Fruit fly (Drosophila melanogaster) whole organism, pupa: Measurements from ENCODE around the gene CG46280.
A peak's percentile ranks its signal among the peaks of the same experiment; 100 is the strongest.

Experiments
- CG13204 ChIP-seq: fragments of 200-800 bp; sonication (Bioruptor generic); optimal IDR thresholded peaks from 2 replicates; lab custom pipeline; 2018; ENCODE audit warnings: missing biosample characterization, mild to moderate bottlenecking, missing genetic modification characterization, moderate library complexity
- CG15710 ChIP-seq: fragments of 200-800 bp; sonication (Bioruptor generic); optimal IDR thresholded peaks from 2 replicates; lab custom pipeline; 2018; ENCODE audit warnings: missing biosample characterization, mild to moderate bottlenecking, missing genetic modification characterization, moderate library complexity
- CG8159 ChIP-seq: fragments of 200-800 bp; sonication (Bioruptor generic); optimal IDR thresholded peaks from 3 replicates; lab custom pipeline; 2018; ENCODE audit warnings: missing biosample characterization, mild to moderate bottlenecking, missing genetic modification characterization, moderate library complexity
- CG8301 ChIP-seq: fragments of 200-800 bp; sonication (Bioruptor generic); optimal IDR thresholded peaks from 2 replicates; lab custom pipeline; 2018; ENCODE audit warnings: missing biosample characterization, mild to moderate bottlenecking, missing genetic modification characterization
- CG9948 ChIP-seq: fragments of 200-800 bp; sonication (Bioruptor generic); optimal IDR thresholded peaks from 2 replicates; lab custom pipeline; 2018; ENCODE audit warnings: missing biosample characterization, mild to moderate bottlenecking, missing genetic modification characterization, moderate library complexity
- Ets98B ChIP-seq: fragments of 200-800 bp; sonication (Bioruptor generic); IDR thresholded peaks from 2 replicates; pipeline ENCODE4 v1.3.6; 2022; ENCODE audit warnings: missing biosample characterization, missing genetic modification characterization
- Pif1A ChIP-seq: fragments of 200-800 bp; sonication (Bioruptor generic); optimal IDR thresholded peaks from 3 replicates; lab custom pipeline; 2016; ENCODE audit warnings: missing biosample characterization, missing genetic modification characterization
- Pif1B ChIP-seq: fragments of 200-800 bp; sonication (Bioruptor generic); optimal IDR thresholded peaks from 3 replicates; lab custom pipeline; 2016; ENCODE audit warnings: missing biosample characterization, missing genetic modification characterization
- Snoo ChIP-seq: fragments of 200-800 bp; sonication (Bioruptor generic); optimal IDR thresholded peaks from 3 replicates; lab custom pipeline; 2017; ENCODE audit warnings: missing biosample characterization, mild to moderate bottlenecking, missing genetic modification characterization, inconsistent platforms
- fd96Ca ChIP-seq: fragments of 200-800 bp; sonication (Bioruptor generic); IDR thresholded peaks from 3 replicates; pipeline ENCODE4 v1.3.6; 2022; ENCODE audit warnings: missing biosample characterization, missing genetic modification characterization
- rn ChIP-seq: fragments of 200-800 bp; sonication (Bioruptor generic); IDR thresholded peaks from 2 replicates; pipeline ENCODE4 v1.3.6; 2022; ENCODE audit warnings: missing biosample characterization, missing genetic modification characterization

DNA sequence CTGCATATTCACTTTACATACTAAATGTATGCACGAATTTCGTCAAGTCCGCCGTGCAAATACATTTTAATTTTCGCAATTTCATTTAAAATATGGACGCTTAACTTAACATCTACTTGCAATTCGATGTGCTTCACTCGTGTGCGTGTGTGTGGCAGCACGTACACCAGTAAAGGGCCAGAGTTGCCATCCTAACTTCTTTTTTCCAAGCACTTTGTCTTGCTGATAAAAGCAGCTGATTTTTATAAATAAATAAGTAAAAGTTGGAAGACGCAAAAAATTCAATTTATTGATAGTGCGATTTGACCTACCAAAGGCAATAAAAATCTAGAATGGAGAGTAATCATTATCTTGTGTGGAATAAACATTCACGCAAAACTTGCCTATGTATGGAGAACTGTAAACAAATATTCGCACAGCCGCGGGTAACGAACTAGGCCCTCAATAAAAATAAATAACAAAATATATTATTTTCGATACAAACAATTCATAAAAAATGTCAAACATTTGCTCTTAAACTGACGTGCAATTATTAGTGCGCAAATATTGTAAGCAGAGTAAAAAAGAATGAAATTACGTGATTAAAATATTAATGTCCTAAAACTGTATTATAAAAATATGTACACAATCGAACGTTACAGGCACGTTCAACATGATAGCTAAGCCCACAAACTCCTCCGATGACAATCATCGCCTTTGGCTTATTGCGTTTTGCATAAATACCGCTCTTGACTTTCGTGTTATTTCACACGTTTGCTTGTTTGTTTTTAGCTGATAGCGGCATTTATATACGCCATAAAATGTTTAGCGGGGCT is 48.1 kb downstream of the CG46280 start:
- TF ChIP-seq CG8301 (tag; lab: Kevin White, UChicago), result peak; percentile 69
- TF ChIP-seq Snoo (tag; lab: Kevin White, UChicago), result peak; percentile 51
- TF ChIP-seq CG15710 (tag; lab: Kevin White, UChicago), result peak; percentile 67
- peak; percentile 59; the same call in 1 of the 3 replicates for TF ChIP-seq fd96Ca (GFP tag; lab: Robert Waterston, UW)
- TF ChIP-seq CG8159 (tag; lab: Kevin White, UChicago), result peak; percentile 69
- TF ChIP-seq CG9948, result peak; percentile 56
- peak; percentile 29 for TF ChIP-seq Pif1A (GFP tag; lab: Kevin White, UChicago)
- no peak for TF ChIP-seq CG13204
- TF ChIP-seq Ets98B (GFP tag; lab: Robert Waterston, UW), result peak; percentile 75
- TF ChIP-seq Pif1B (GFP tag; lab: Kevin White, UChicago), result peak; percentile 67
- peak; percentile 27; the same call in 1 of the 2 replicates for TF ChIP-seq rn (GFP tag; lab: Robert Waterston, UW)
